Fruit fly (Drosophila melanogaster) whole organism, embryonic: ENCODE results near the gene CG6465.
A peak's percentile ranks its signal among the peaks of the same experiment; 100 is the strongest.

Experiments
- Ada2b ChIP-seq: fragments of 200-800 bp; sonication (Bioruptor generic); IDR thresholded peaks from 2 replicates; pipeline ENCODE4 v1.3.6; 2022; ENCODE audit warnings: missing biosample characterization, missing genetic modification characterization
- B-H2 ChIP-seq: fragments of 200-800 bp; sonication (Bioruptor generic); optimal IDR thresholded peaks from 2 replicates; lab custom pipeline; 2018; ENCODE audit warnings: missing biosample characterization, mild to moderate bottlenecking, missing genetic modification characterization
- CG10209 ChIP-seq: fragments of 200-800 bp; sonication (Bioruptor generic); optimal IDR thresholded peaks from 3 replicates; lab custom pipeline; 2017; ENCODE audit warnings: missing biosample characterization, mild to moderate bottlenecking, missing genetic modification characterization, missing genetic modification reagents
- CG10431 ChIP-seq: fragments of 200-800 bp; sonication (Bioruptor generic); optimal IDR thresholded peaks from 3 replicates; lab custom pipeline; 2018; ENCODE audit warnings: missing biosample characterization, mild to moderate bottlenecking, missing genetic modification characterization
- CG11398 ChIP-seq: fragments of 200-800 bp; sonication (Bioruptor generic); optimal IDR thresholded peaks from 2 replicates; lab custom pipeline; 2016; ENCODE audit warnings: missing biosample characterization, missing genetic modification characterization
- CG11560 ChIP-seq: fragments of 200-800 bp; sonication (Bioruptor generic); IDR thresholded peaks from 3 replicates; pipeline ENCODE4 v1.3.6; 2022; ENCODE audit warnings: missing biosample characterization, missing genetic modification characterization
- CG11695 ChIP-seq: fragments of 200-800 bp; sonication (Bioruptor generic); IDR thresholded peaks from 3 replicates; pipeline ENCODE4 v1.3.6; 2022; ENCODE audit warnings: missing biosample characterization, missing genetic modification characterization
- CG14667 ChIP-seq: fragments of 200-800 bp; sonication (Bioruptor generic); IDR thresholded peaks from 2 replicates; pipeline ENCODE4 v1.3.6; 2022; ENCODE audit warnings: missing biosample characterization, missing genetic modification characterization
- CG15696 ChIP-seq: fragments of 200-800 bp; sonication (Bioruptor generic); optimal IDR thresholded peaks from 2 replicates; lab custom pipeline; 2019; ENCODE audit warnings: missing biosample characterization, mild to moderate bottlenecking, missing genetic modification characterization, moderate library complexity
- CG17802 ChIP-seq: fragments of 200-800 bp; sonication (Bioruptor generic); optimal IDR thresholded peaks from 2 replicates; lab custom pipeline; 2018; ENCODE audit warnings: missing biosample characterization, mild to moderate bottlenecking, missing genetic modification characterization, moderate library complexity
- CG17829 ChIP-seq: fragments of 200-800 bp; optimal IDR thresholded peaks from 2 replicates; lab custom pipeline; 2019; ENCODE audit warnings: missing biosample characterization, mild to moderate bottlenecking, missing genetic modification characterization, moderate library complexity
- CG18262 ChIP-seq: fragments of 200-800 bp; optimal IDR thresholded peaks from 3 replicates; lab custom pipeline; 2019; ENCODE audit warnings: missing biosample characterization, mild to moderate bottlenecking, missing genetic modification characterization, moderate library complexity
- CG3995 ChIP-seq: fragments of 200-800 bp; sonication (Bioruptor generic); optimal IDR thresholded peaks from 3 replicates; lab custom pipeline; 2016; ENCODE audit warnings: missing biosample characterization, missing genetic modification characterization
- CG4707 ChIP-seq: fragments of 200-800 bp; sonication (Bioruptor generic); optimal IDR thresholded peaks from 2 replicates; lab custom pipeline; 2018; ENCODE audit warnings: missing biosample characterization, mild to moderate bottlenecking, missing genetic modification characterization, moderate library complexity
- CG6254 ChIP-seq: fragments of 200-800 bp; sonication (Bioruptor generic); optimal IDR thresholded peaks from 3 replicates; lab custom pipeline; 2017; ENCODE audit warnings: mild to moderate bottlenecking, missing biosample characterization, missing genetic modification reagents, missing genetic modification characterization
- CG6765 ChIP-seq: fragments of 200-800 bp; sonication (Bioruptor generic); optimal IDR thresholded peaks from 3 replicates; lab custom pipeline; 2017; ENCODE audit warnings: missing biosample characterization, mild to moderate bottlenecking, missing genetic modification characterization
- CG6854 ChIP-seq: fragments of 200-800 bp; sonication (Bioruptor generic); optimal IDR thresholded peaks from 3 replicates; lab custom pipeline; 2017; ENCODE audit warnings: missing biosample characterization, mild to moderate bottlenecking, missing genetic modification characterization
- CG7556 ChIP-seq: fragments of 200-800 bp; sonication (Bioruptor generic); optimal IDR thresholded peaks from 2 replicates; lab custom pipeline; 2017; ENCODE audit warnings: missing biosample characterization, mild to moderate bottlenecking, missing genetic modification characterization
- CG8089 ChIP-seq: fragments of 200-800 bp; sonication (Bioruptor generic); optimal IDR thresholded peaks from 3 replicates; lab custom pipeline; 2016; ENCODE audit warnings: missing biosample characterization, missing genetic modification characterization
- CG8944 ChIP-seq: fragments of 200-800 bp; sonication (Bioruptor generic); optimal IDR thresholded peaks from 3 replicates; lab custom pipeline; 2016; ENCODE audit warnings: missing biosample characterization, missing genetic modification characterization
- CG9437 ChIP-seq: fragments of 200-800 bp; sonication (Bioruptor generic); optimal IDR thresholded peaks from 2 replicates; lab custom pipeline; 2018; ENCODE audit warnings: missing biosample characterization, mild to moderate bottlenecking, missing genetic modification characterization
- CG9817 ChIP-seq: fragments of 200-800 bp; sonication (Bioruptor generic); optimal IDR thresholded peaks from 2 replicates; lab custom pipeline; 2018; ENCODE audit warnings: missing biosample characterization, mild to moderate bottlenecking, missing genetic modification characterization, moderate library complexity
- CrebB ChIP-seq: fragments of 200-800 bp; sonication (Bioruptor generic); optimal IDR thresholded peaks from 3 replicates; lab custom pipeline; 2018; ENCODE audit warnings: missing biosample characterization, mild to moderate bottlenecking, missing genetic modification characterization
- D ChIP-seq, 2 experiments: fragments of 200-800 bp in 1 of 2; fragments of >200 bp in 1 of 2; sonication (Bioruptor generic) in 1 of 2; optimal IDR thresholded peaks; 2 replicates in 1 of 2; 3 replicates in 1 of 2; lab custom pipeline; 2017; ENCODE audit warnings: mild to moderate bottlenecking in 1 of 2, missing biosample characterization in 1 of 2, missing genetic modification characterization in 1 of 2, missing genetic modification reagents in 1 of 2
- Dad ChIP-seq: fragments of 200-800 bp; sonication (Bioruptor generic); optimal IDR thresholded peaks from 3 replicates; lab custom pipeline; 2016; ENCODE audit warnings: missing biosample characterization, missing genetic modification characterization
- Dip3 ChIP-seq: fragments of 200-800 bp; sonication (Bioruptor generic); optimal IDR thresholded peaks from 3 replicates; lab custom pipeline; 2016; ENCODE audit warnings: missing biosample characterization, missing genetic modification characterization
- E2f2 ChIP-seq: fragments of 200-800 bp; sonication (Bioruptor generic); IDR thresholded peaks from 2 replicates; pipeline ENCODE4 v1.3.6; 2022; ENCODE audit warnings: missing biosample characterization, missing genetic modification characterization
- ERR ChIP-seq: fragments of 200-800 bp; sonication (Bioruptor generic); optimal IDR thresholded peaks from 2 replicates; lab custom pipeline; 2016; ENCODE audit warnings: missing biosample characterization, missing genetic modification characterization
- Elba2 ChIP-seq: fragments of 200-800 bp; sonication (Bioruptor generic); optimal IDR thresholded peaks from 3 replicates; lab custom pipeline; 2016; ENCODE audit warnings: missing biosample characterization, missing genetic modification characterization
- Med ChIP-seq: fragments of 200-800 bp; sonication (Bioruptor generic); peaks from one replicate; lab custom pipeline; 2016; ENCODE audit warnings: missing biosample characterization, missing genetic modification characterization, mild to moderate bottlenecking, inconsistent platforms, moderate library complexity
- Meics ChIP-seq: fragments of 200-800 bp; sonication (Bioruptor generic); optimal IDR thresholded peaks from 2 replicates; lab custom pipeline; 2017; ENCODE audit warnings: missing biosample characterization, mild to moderate bottlenecking, missing genetic modification characterization
- Mes4 ChIP-seq: fragments of 200-800 bp; sonication (Bioruptor generic); optimal IDR thresholded peaks from 2 replicates; lab custom pipeline; 2016; ENCODE audit warnings: missing biosample characterization, missing genetic modification characterization
- Nf-YA ChIP-seq: fragments of 200-800 bp; sonication (Bioruptor generic); IDR thresholded peaks from 2 replicates; pipeline ENCODE4 v1.3.6; 2022; ENCODE audit warnings: missing biosample characterization, missing genetic modification characterization
- Oaz ChIP-seq: fragments of 200-800 bp; sonication (Bioruptor generic); IDR thresholded peaks from 2 replicates; pipeline ENCODE4 v1.3.6; 2022; ENCODE audit warnings: missing biosample characterization, missing genetic modification characterization
- Opbp ChIP-seq: fragments of 200-800 bp; sonication (Bioruptor generic); IDR thresholded peaks from 3 replicates; pipeline ENCODE4 v1.3.6; 2022; ENCODE audit warnings: missing biosample characterization, missing genetic modification characterization; ENCODE audit not compliant: partially characterized antibody
- Rx ChIP-seq: fragments of 200-800 bp; sonication (Bioruptor generic); IDR thresholded peaks from 2 replicates; pipeline ENCODE4 v1.3.6; 2022; ENCODE audit warnings: missing biosample characterization, missing genetic modification characterization
- cas ChIP-seq: fragments of 200-800 bp; sonication (Bioruptor generic); IDR thresholded peaks from 2 replicates; pipeline ENCODE4 v1.3.6; 2022; ENCODE audit warnings: missing biosample characterization, missing genetic modification characterization
- chinmo ChIP-seq: fragments of 200-800 bp; sonication (Bioruptor generic); IDR thresholded peaks from 4 replicates; pipeline ENCODE4 v1.3.6; 2022; ENCODE audit warnings: missing biosample characterization, missing genetic modification characterization; ENCODE audit not compliant: partially characterized antibody
- croc ChIP-seq: fragments of 200-800 bp; sonication (Bioruptor generic); conservative IDR thresholded peaks from 3 replicates; pipeline ENCODE4 v1.3.6; 2022; ENCODE audit warnings: missing biosample characterization, missing genetic modification characterization
- cwo ChIP-seq: fragments of 200-800 bp; sonication (Bioruptor generic); optimal IDR thresholded peaks from 3 replicates; lab custom pipeline; 2017; ENCODE audit warnings: missing biosample characterization, missing genetic modification characterization, mild to moderate bottlenecking, moderate library complexity, missing genetic modification reagents
- dimm ChIP-seq: fragments of 200-800 bp; sonication (Bioruptor generic); IDR thresholded peaks from 2 replicates; pipeline ENCODE4 v1.3.6; 2022; ENCODE audit warnings: missing biosample characterization, missing genetic modification characterization
- disco-r ChIP-seq: fragments of 200-800 bp; sonication (Bioruptor generic); optimal IDR thresholded peaks from 2 replicates; lab custom pipeline; 2016; ENCODE audit warnings: missing biosample characterization, missing genetic modification characterization
- grn ChIP-seq: fragments of 200-800 bp; sonication (Bioruptor generic); optimal IDR thresholded peaks from 3 replicates; lab custom pipeline; 2017; ENCODE audit warnings: missing biosample characterization, missing genetic modification characterization
- gsb-n ChIP-seq: fragments of 200-800 bp; sonication (Bioruptor generic); optimal IDR thresholded peaks from 3 replicates; lab custom pipeline; 2018; ENCODE audit warnings: missing biosample characterization, mild to moderate bottlenecking, missing genetic modification characterization
- ken ChIP-seq: fragments of 200-800 bp; sonication (Bioruptor generic); IDR thresholded peaks from 3 replicates; pipeline ENCODE4 v1.3.6; 2022; ENCODE audit warnings: missing biosample characterization, missing genetic modification characterization
- klu ChIP-seq: fragments of 200-800 bp; sonication (Bioruptor generic); IDR thresholded peaks from 2 replicates; pipeline ENCODE4 v1.3.6; 2022; ENCODE audit warnings: missing biosample characterization, missing genetic modification characterization
- org-1 ChIP-seq: fragments of 200-800 bp; sonication (Bioruptor generic); optimal IDR thresholded peaks from 2 replicates; lab custom pipeline; 2017; ENCODE audit warnings: missing biosample characterization, missing genetic modification characterization
- run ChIP-seq: fragments of 200-800 bp; sonication (Bioruptor generic); optimal IDR thresholded peaks from 3 replicates; lab custom pipeline; 2018; ENCODE audit warnings: missing biosample characterization, mild to moderate bottlenecking, missing genetic modification characterization
- slbo ChIP-seq: fragments of 200-800 bp; sonication (Bioruptor generic); IDR thresholded peaks from 2 replicates; pipeline ENCODE4 v1.3.6; 2022; ENCODE audit warnings: missing biosample characterization, missing genetic modification characterization
- tin ChIP-seq: fragments of 200-800 bp; sonication (Bioruptor generic); optimal IDR thresholded peaks from 3 replicates; lab custom pipeline; 2016; ENCODE audit warnings: missing biosample characterization, missing genetic modification characterization
- vvl ChIP-seq: fragments of 200-800 bp; sonication (Bioruptor generic); IDR thresholded peaks from 2 replicates; pipeline ENCODE4 v1.3.6; 2022; ENCODE audit warnings: missing biosample characterization, missing genetic modification characterization
- z ChIP-seq: fragments of 200-800 bp; sonication (Bioruptor generic); IDR thresholded peaks from 3 replicates; pipeline ENCODE4 v1.3.6; 2022; ENCODE audit warnings: missing biosample characterization, missing genetic modification characterization

Gene CG6465

dm6 chr3R:10675101-10675500 lies 1.9 kb downstream of the CG6465 start (continued):
- TF ChIP-seq dimm (no peak), CG7556 (GFP tag; lab: Kevin White, UChicago) (peak; percentile 1), z (GFP tag; lab: Robert Waterston, UW) (no peak), klu (no peak), CG6854 (GFP tag; lab: Kevin White, UChicago) (no peak), CG17829 (peak; percentile 62), gsb-n (tag; lab: Kevin White, UChicago) (no peak), CG6254 (no peak), slbo (GFP tag; lab: Robert Waterston, UW) (no peak), CG11695 (GFP tag; lab: Robert Waterston, UW) (no peak), CG10209 (no peak), CG9437 (GFP tag; lab: Kevin White, UChicago) (no peak), CG14667 (GFP tag; lab: Robert Waterston, UW) (no peak), org-1 (GFP tag; lab: Kevin White, UChicago) (no peak), Rx (no peak), B-H2 (GFP tag; lab: Kevin White, UChicago) (peak; percentile 32), tin (GFP tag; lab: Kevin White, UChicago) (no peak), CG11398 (GFP tag; lab: Kevin White, UChicago) (no peak), disco-r (GFP tag; lab: Kevin White, UChicago) (peak; percentile 25), Mes4 (GFP tag; lab: Kevin White, UChicago) (no peak), CG17802 (tag; lab: Kevin White, UChicago) (no peak), cwo (no peak), Dad (peak; percentile 20), CG18262 (no peak), CG8944 (GFP tag; lab: Kevin White, UChicago) (no peak), Nf-YA (GFP tag; lab: Robert Waterston, UW) (no peak), E2f2 (GFP tag; lab: Robert Waterston, UW) (peak; percentile 80), Elba2 (GFP tag; lab: Kevin White, UChicago) (no peak), D (optimal IDR thresholded peaks at IDR 0.05; lab: Kevin White, UChicago) (no peak), D (GFP tag; optimal IDR thresholded peaks at IDR 0.05; lab: Kevin White, UChicago) (no peak), CG10431 (GFP tag; lab: Kevin White, UChicago) (no peak), ERR (GFP tag; lab: Kevin White, UChicago) (peak; percentile 27), Ada2b (GFP tag; lab: Robert Waterston, UW) (no peak), Dip3 (GFP tag; lab: Kevin White, UChicago) (peak; percentile 20), CG4707 (GFP tag; lab: Kevin White, UChicago) (no peak), grn (peak; percentile 50), CG11560 (no peak), cas (GFP tag; lab: Robert Waterston, UW) (0 out of 2 replicates have a peak, but pooled peaks have one; percentile 28), CrebB (tag; lab: Kevin White, UChicago) (no peak), vvl (GFP tag; lab: Robert Waterston, UW) (peak; percentile 67), CG9817 (tag; lab: Kevin White, UChicago) (peak; percentile 22), Meics (GFP tag; lab: Kevin White, UChicago) (peak; percentile 52), ken (no peak), run (tag; lab: Kevin White, UChicago) (no peak), Oaz (no peak), croc (no peak), CG6765 (GFP tag; lab: Kevin White, UChicago) (peak; percentile 51), Opbp (GFP tag; lab: Robert Waterston, UW) (peak; percentile 82), chinmo (GFP tag; lab: Robert Waterston, UW) (peak; percentile 39; the same call in 1 of the 4 replicates), CG15696 (tag; lab: Kevin White, UChicago) (no peak), CG8089 (GFP tag; lab: Kevin White, UChicago) (no peak), Med (GFP tag; lab: Kevin White, UChicago) (peak; percentile 93), CG3995 (GFP tag; lab: Kevin White, UChicago) (peak; percentile 36)
